Fruit fly (Drosophila melanogaster) whole organism, prepupa: Measurements from ENCODE around the gene O-fut2.
A peak's percentile ranks its signal among the peaks of the same experiment; 100 is the strongest.

Experiments
- Blimp-1 ChIP-seq: fragments of 200-800 bp; sonication (Bioruptor generic); optimal IDR thresholded peaks from 3 replicates; lab custom pipeline; 2017; ENCODE audit warnings: missing biosample characterization, missing genetic modification characterization, mild to moderate bottlenecking, moderate library complexity, missing genetic modification reagents
- CG10631 ChIP-seq: fragments of 200-800 bp; sonication (Bioruptor generic); optimal IDR thresholded peaks from 2 replicates; lab custom pipeline; 2016; ENCODE audit warnings: missing biosample characterization, missing genetic modification characterization
- CG10669 ChIP-seq: fragments of 200-800 bp; sonication (Bioruptor generic); optimal IDR thresholded peaks from 3 replicates; lab custom pipeline; 2018; ENCODE audit warnings: missing biosample characterization, mild to moderate bottlenecking, missing genetic modification characterization, moderate library complexity
- CG11294 ChIP-seq: fragments of 200-800 bp; sonication (Bioruptor generic); IDR thresholded peaks from 2 replicates; pipeline ENCODE4 v1.3.6; 2022; ENCODE audit warnings: missing biosample characterization, missing genetic modification characterization
- CG11762 ChIP-seq: fragments of 200-800 bp; sonication (Bioruptor generic); optimal IDR thresholded peaks from 3 replicates; lab custom pipeline; 2016; ENCODE audit warnings: missing biosample characterization, missing genetic modification characterization; ENCODE audit not compliant: insufficient read depth
- CG11902 ChIP-seq: fragments of 200-800 bp; sonication (Bioruptor generic); optimal IDR thresholded peaks from 3 replicates; lab custom pipeline; 2016; ENCODE audit warnings: missing biosample characterization, missing genetic modification characterization
- CG15336 ChIP-seq: fragments of 200-800 bp; sonication (Bioruptor generic); IDR thresholded peaks from 2 replicates; pipeline ENCODE4 v1.3.6; 2022; ENCODE audit warnings: missing biosample characterization, missing genetic modification characterization
- CG1621 ChIP-seq: fragments of 200-800 bp; sonication (Bioruptor generic); optimal IDR thresholded peaks from 3 replicates; lab custom pipeline; 2018; ENCODE audit warnings: missing biosample characterization, mild to moderate bottlenecking, missing genetic modification characterization
- CG16779 ChIP-seq: fragments of 200-800 bp; sonication (Bioruptor generic); optimal IDR thresholded peaks from 3 replicates; lab custom pipeline; 2017; ENCODE audit warnings: missing biosample characterization, mild to moderate bottlenecking, missing genetic modification characterization
- CG3032 ChIP-seq: fragments of 200-800 bp; optimal IDR thresholded peaks from 2 replicates; lab custom pipeline; 2019; ENCODE audit warnings: missing biosample characterization, mild to moderate bottlenecking, missing genetic modification characterization, moderate library complexity
- CG34406 ChIP-seq: fragments of 200-800 bp; sonication (Bioruptor generic); optimal IDR thresholded peaks from 3 replicates; lab custom pipeline; 2016; ENCODE audit warnings: missing biosample characterization, missing genetic modification characterization
- CG3919 ChIP-seq: fragments of 200-800 bp; sonication (Bioruptor generic); optimal IDR thresholded peaks from 3 replicates; lab custom pipeline; 2016; ENCODE audit warnings: missing biosample characterization, missing genetic modification characterization
- CG6163 ChIP-seq: fragments of 200-800 bp; sonication (Bioruptor generic); IDR thresholded peaks from 3 replicates; pipeline ENCODE4 v1.3.6; 2022; ENCODE audit warnings: missing biosample characterization, missing genetic modification characterization
- CG6792 ChIP-seq: fragments of 200-800 bp; sonication (Bioruptor generic); optimal IDR thresholded peaks from 3 replicates; lab custom pipeline; 2016; ENCODE audit warnings: missing biosample characterization, missing genetic modification characterization
- CG6808 ChIP-seq: fragments of 200-800 bp; sonication (Bioruptor generic); optimal IDR thresholded peaks from 3 replicates; lab custom pipeline; 2017; ENCODE audit warnings: missing biosample characterization, missing genetic modification characterization, mild to moderate bottlenecking, moderate library complexity, missing genetic modification reagents
- CG6854 ChIP-seq: fragments of 200-800 bp; sonication (Bioruptor generic); optimal IDR thresholded peaks from 2 replicates; lab custom pipeline; 2017; ENCODE audit warnings: missing biosample characterization, mild to moderate bottlenecking, missing genetic modification characterization
- CG7368 ChIP-seq: fragments of 200-800 bp; sonication (Bioruptor generic); optimal IDR thresholded peaks from 3 replicates; lab custom pipeline; 2016; ENCODE audit warnings: missing biosample characterization, missing genetic modification characterization
- CG8119 ChIP-seq: fragments of 200-800 bp; sonication (Bioruptor generic); IDR thresholded peaks from 3 replicates; pipeline ENCODE4 v1.3.6; 2022; ENCODE audit warnings: missing biosample characterization, missing genetic modification characterization
- CG8632 ChIP-seq: fragments of 200-800 bp; sonication (Bioruptor generic); optimal IDR thresholded peaks from 3 replicates; lab custom pipeline; 2016; ENCODE audit warnings: missing biosample characterization, missing genetic modification characterization
- Eip75B ChIP-seq: fragments of 200-800 bp; sonication (Bioruptor generic); optimal IDR thresholded peaks from 3 replicates; lab custom pipeline; 2016; ENCODE audit warnings: missing biosample characterization, missing genetic modification characterization
- Eip78C ChIP-seq: fragments of 200-800 bp; sonication (Bioruptor generic); peaks from one replicate; lab custom pipeline; 2016; ENCODE audit warnings: missing biosample characterization, missing genetic modification characterization
- Eip93F ChIP-seq: fragments of 200-800 bp; sonication (Bioruptor generic); optimal IDR thresholded peaks from 2 replicates; lab custom pipeline; 2016; ENCODE audit warnings: missing biosample characterization, mild to moderate bottlenecking, missing genetic modification characterization
- Ets21C ChIP-seq: fragments of 200-800 bp; sonication (Bioruptor generic); optimal IDR thresholded peaks from 3 replicates; lab custom pipeline; 2016; ENCODE audit warnings: missing biosample characterization, missing genetic modification characterization
- Gug ChIP-seq: fragments of 200-800 bp; sonication (Bioruptor generic); IDR thresholded peaks from 2 replicates; pipeline ENCODE4 v1.3.6; 2022; ENCODE audit warnings: missing biosample characterization, missing genetic modification characterization
- Hr38 ChIP-seq: sonication (Bioruptor generic); optimal IDR thresholded peaks from 2 replicates; lab custom pipeline; 2016; ENCODE audit warnings: missing biosample characterization, missing genetic modification characterization
- Hr39 ChIP-seq: fragments of 200-800 bp; sonication (Bioruptor generic); optimal IDR thresholded peaks from 2 replicates; lab custom pipeline; 2016; ENCODE audit warnings: missing biosample characterization, missing genetic modification characterization
- Hr4 ChIP-seq: fragments of 200-800 bp; sonication (Bioruptor generic); optimal IDR thresholded peaks from 3 replicates; lab custom pipeline; 2016; ENCODE audit warnings: missing biosample characterization, missing genetic modification characterization
- Lpt ChIP-seq: fragments of 200-800 bp; sonication (Bioruptor generic); optimal IDR thresholded peaks from 3 replicates; lab custom pipeline; 2016; ENCODE audit warnings: missing biosample characterization, missing genetic modification characterization
- Met ChIP-seq: fragments of 200-800 bp; sonication (Bioruptor generic); optimal IDR thresholded peaks from 3 replicates; lab custom pipeline; 2016; ENCODE audit warnings: missing biosample characterization, missing genetic modification characterization
- OdsH ChIP-seq: fragments of 200-800 bp; sonication (Bioruptor generic); optimal IDR thresholded peaks from 3 replicates; lab custom pipeline; 2016; ENCODE audit warnings: missing biosample characterization, missing genetic modification characterization
- Smox ChIP-seq: fragments of 200-800 bp; sonication (Bioruptor generic); optimal IDR thresholded peaks from 3 replicates; lab custom pipeline; 2016; ENCODE audit warnings: missing biosample characterization, missing genetic modification characterization
- Sox102F ChIP-seq: fragments of 200-800 bp; sonication (Bioruptor generic); optimal IDR thresholded peaks from 2 replicates; lab custom pipeline; 2016; ENCODE audit warnings: missing biosample characterization, mild to moderate bottlenecking, missing genetic modification characterization
- Sox14 ChIP-seq: fragments of 200-800 bp; sonication (Bioruptor generic); optimal IDR thresholded peaks from 3 replicates; lab custom pipeline; 2016; ENCODE audit warnings: missing biosample characterization, missing genetic modification characterization
- achi ChIP-seq: fragments of 200-800 bp; sonication (Bioruptor generic); optimal IDR thresholded peaks from 3 replicates; lab custom pipeline; 2016; ENCODE audit warnings: missing biosample characterization, missing genetic modification characterization
- acj6 ChIP-seq: fragments of 200-800 bp; sonication (Bioruptor generic); optimal IDR thresholded peaks from 3 replicates; lab custom pipeline; 2016; ENCODE audit warnings: missing biosample characterization, missing genetic modification characterization
- dac ChIP-seq: fragments of 200-800 bp; sonication (Bioruptor generic); optimal IDR thresholded peaks from 2 replicates; lab custom pipeline; 2017; ENCODE audit warnings: missing biosample characterization, mild to moderate bottlenecking, missing genetic modification characterization
- dsx ChIP-seq: fragments of 200-800 bp; optimal IDR thresholded peaks from 3 replicates; lab custom pipeline; 2019; ENCODE audit warnings: missing biosample characterization, mild to moderate bottlenecking, missing genetic modification characterization, moderate library complexity; ENCODE audit not compliant: poor library complexity, severe bottlenecking
- eg ChIP-seq: fragments of 200-800 bp; sonication (Bioruptor generic); IDR thresholded peaks from 3 replicates; pipeline ENCODE4 v1.3.6; 2022; ENCODE audit warnings: missing biosample characterization, missing genetic modification characterization
- esn ChIP-seq: fragments of 200-800 bp; sonication (Bioruptor generic); optimal IDR thresholded peaks from 2 replicates; lab custom pipeline; 2016; ENCODE audit warnings: missing biosample characterization, mild to moderate bottlenecking, missing genetic modification characterization, moderate library complexity
- fd59A ChIP-seq: fragments of 200-800 bp; sonication (Bioruptor generic); optimal IDR thresholded peaks from 2 replicates; lab custom pipeline; 2017; ENCODE audit warnings: missing biosample characterization, mild to moderate bottlenecking, missing genetic modification characterization, missing genetic modification reagents
- fd85E ChIP-seq: fragments of 200-800 bp; sonication (Bioruptor generic); optimal IDR thresholded peaks from 3 replicates; lab custom pipeline; 2016; ENCODE audit warnings: missing biosample characterization, missing genetic modification characterization
- fkh ChIP-seq: fragments of 200-800 bp; sonication (Bioruptor generic); optimal IDR thresholded peaks from 3 replicates; lab custom pipeline; 2017; ENCODE audit warnings: missing biosample characterization, mild to moderate bottlenecking, missing genetic modification characterization, moderate library complexity
- lz ChIP-seq: fragments of 200-800 bp; sonication (Bioruptor generic); optimal IDR thresholded peaks from 3 replicates; lab custom pipeline; 2016; ENCODE audit warnings: missing biosample characterization, missing genetic modification characterization
- pdm3 ChIP-seq: fragments of 200-800 bp; sonication (Bioruptor generic); optimal IDR thresholded peaks from 3 replicates; lab custom pipeline; 2016; ENCODE audit warnings: missing biosample characterization, missing genetic modification characterization
- salr ChIP-seq, 2 experiments: fragments of 200-800 bp; sonication (Bioruptor generic); optimal IDR thresholded peaks; 3 replicates each; lab custom pipeline; 2016 to 2018; ENCODE audit warnings: missing biosample characterization in 2 of 2, missing genetic modification characterization in 2 of 2, mild to moderate bottlenecking in 1 of 2
- spab ChIP-seq: fragments of 200-800 bp; sonication (Bioruptor generic); optimal IDR thresholded peaks from 2 replicates; lab custom pipeline; 2017; ENCODE audit warnings: missing biosample characterization, mild to moderate bottlenecking, missing genetic modification characterization, missing genetic modification reagents
- ss ChIP-seq, 2 experiments: fragments of 200-800 bp; sonication (Bioruptor generic); optimal IDR thresholded peaks; 2 replicates in 1 of 2; 3 replicates in 1 of 2; lab custom pipeline; 2017 to 2018; ENCODE audit warnings: mild to moderate bottlenecking in 2 of 2, missing biosample characterization in 2 of 2, missing genetic modification characterization in 2 of 2, moderate library complexity in 1 of 2
- svp ChIP-seq: fragments of 200-800 bp; sonication (Bioruptor generic); peaks from one replicate; lab custom pipeline; 2016; ENCODE audit warnings: missing biosample characterization, missing genetic modification characterization
- topi ChIP-seq: fragments of 200-800 bp; sonication (Bioruptor generic); optimal IDR thresholded peaks from 3 replicates; lab custom pipeline; 2016; ENCODE audit warnings: missing biosample characterization, missing genetic modification characterization
- vri ChIP-seq: fragments of 200-800 bp; sonication (Bioruptor generic); optimal IDR thresholded peaks from 3 replicates; lab custom pipeline; 2016; ENCODE audit warnings: missing biosample characterization, mild to moderate bottlenecking, missing genetic modification characterization

O-fut2 gene

dm6 chrX:1472222-1472621 is 6.4 kb upstream of the O-fut2 start, which contains the start of gene CG14780:
TSS of gene CG14780 (plus strand) at chrX:1472522.
- TF ChIP-seq Sox14 (GFP tag; lab: Kevin White, UChicago) (no peak), CG8119 (GFP tag; lab: Robert Waterston, UW) (no peak), svp (GFP tag; lab: Kevin White, UChicago) (no peak), Blimp-1 (GFP tag; lab: Kevin White, UChicago) (no peak), eg (GFP tag; lab: Robert Waterston, UW) (no peak)
- TF ChIP-seq, all 60 proteins: peak for 0

DNA sequence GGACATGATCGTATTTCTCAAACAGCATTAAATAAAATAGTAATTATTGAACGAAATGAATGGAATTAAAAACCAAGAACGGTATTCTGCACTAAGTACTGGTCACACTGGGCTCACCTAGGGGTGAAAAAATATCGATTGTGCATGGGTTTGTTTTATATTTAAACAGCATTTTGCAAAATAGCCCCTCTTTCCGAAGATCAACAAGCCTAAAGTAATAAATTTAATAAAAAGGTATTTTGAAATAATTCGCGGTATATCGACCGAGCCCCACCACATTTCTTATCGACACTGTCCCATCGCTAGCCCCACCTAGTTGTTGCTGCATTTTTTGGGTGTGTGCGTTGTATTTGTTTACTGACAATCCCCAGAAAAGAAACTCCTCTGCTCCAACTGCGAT is 4.8 kb upstream of the O-fut2 start, which contains the start of gene pck:
pck (plus strand) TSS at position 105 of the 400 bp plus-strand sequence.
- TF ChIP-seq Eip75B (GFP tag; lab: Kevin White, UChicago) = peak; percentile 66
- peak; percentile 66 for TF ChIP-seq Eip78C (GFP tag; lab: Kevin White, UChicago)
- TF ChIP-seq dac (GFP tag; lab: Kevin White, UChicago) = no peak
- peak; percentile 76 for TF ChIP-seq esn (GFP tag; lab: Kevin White, UChicago)
- TF ChIP-seq CG3919 (GFP tag; lab: Kevin White, UChicago) = peak; percentile 76
- TF ChIP-seq CG3032 (tag; lab: Kevin White, UChicago) = peak; percentile 23
- no peak for TF ChIP-seq CG6854
- peak; percentile 52 for TF ChIP-seq CG34406 (GFP tag; lab: Kevin White, UChicago)
- TF ChIP-seq fd85E (GFP tag; lab: Kevin White, UChicago) = no peak
- peak; percentile 70 for TF ChIP-seq lz (GFP tag; lab: Kevin White, UChicago)
- peak; percentile 49; the same call in 1 of the 2 replicates for TF ChIP-seq CG15336
- TF ChIP-seq CG7368 = peak; percentile 51
- TF ChIP-seq Lpt (GFP tag; lab: Kevin White, UChicago) = peak; percentile 15
- TF ChIP-seq CG6163 = peak; percentile 75
- peak; percentile 56 for TF ChIP-seq Hr39 (GFP tag; lab: Kevin White, UChicago)
- TF ChIP-seq CG11902 (GFP tag; lab: Kevin White, UChicago) = peak; percentile 11
- no peak for TF ChIP-seq Met (GFP tag; lab: Kevin White, UChicago)
- TF ChIP-seq CG11294 (GFP tag; lab: Robert Waterston, UW) = no peak
- no peak for TF ChIP-seq vri
- TF ChIP-seq OdsH = peak; percentile 67
- TF ChIP-seq achi (GFP tag; lab: Kevin White, UChicago) = peak; percentile 60
- TF ChIP-seq Smox (GFP tag; lab: Kevin White, UChicago) = peak; percentile 65
- peak in 1 of 2 experiments; percentile 24 for TF ChIP-seq salr (GFP tag; optimal IDR thresholded peaks at IDR 0.05; lab: Kevin White, UChicago)
- peak; percentile 12 for TF ChIP-seq CG11762 (GFP tag; lab: Kevin White, UChicago)
- no peak for TF ChIP-seq acj6
- TF ChIP-seq CG10669 (GFP tag; lab: Kevin White, UChicago) = no peak
- TF ChIP-seq CG10631 (GFP tag; lab: Kevin White, UChicago) = no peak
- no peak for TF ChIP-seq spab (GFP tag; lab: Kevin White, UChicago)
- TF ChIP-seq CG6792 (GFP tag; lab: Kevin White, UChicago) = peak; percentile 47
- no peak for TF ChIP-seq ss (GFP tag; optimal IDR thresholded peaks at IDR 0.05; lab: Kevin White, UChicago)
- no peak for TF ChIP-seq Hr4 (GFP tag; lab: Kevin White, UChicago)
- TF ChIP-seq CG16779 (tag; lab: Kevin White, UChicago) = no peak
- TF ChIP-seq Gug (GFP tag; lab: Robert Waterston, UW) = no peak; the same call in 1 of the 2 replicates
- no peak for TF ChIP-seq Eip93F (GFP tag; lab: Kevin White, UChicago)
- TF ChIP-seq Hr38 = no peak
- 0 out of 3 replicates have a peak, but pooled peaks have one; percentile 30 for TF ChIP-seq CG8119 (GFP tag; lab: Robert Waterston, UW)
- TF ChIP-seq CG1621 (tag; lab: Kevin White, UChicago) = peak; percentile 18
- TF ChIP-seq CG6808 (GFP tag; lab: Kevin White, UChicago) = no peak
- peak; percentile 66 for TF ChIP-seq Sox102F
- TF ChIP-seq fd59A = no peak
- no peak for TF ChIP-seq Blimp-1 (GFP tag; lab: Kevin White, UChicago)
- peak; percentile 70 for TF ChIP-seq pdm3
- TF ChIP-seq CG8632 (GFP tag; lab: Kevin White, UChicago) = peak; percentile 41
- TF ChIP-seq topi (GFP tag; lab: Kevin White, UChicago) = peak; percentile 65
- no peak for TF ChIP-seq fkh (GFP tag; lab: Kevin White, UChicago)
- no peak for TF ChIP-seq svp (GFP tag; lab: Kevin White, UChicago)
- peak; percentile 50 for TF ChIP-seq Ets21C (GFP tag; lab: Kevin White, UChicago)
- no peak for TF ChIP-seq dsx (GFP tag; lab: Kevin White, UChicago)
